Worm (Caenorhabditis elegans) whole organism, L2 larva: Measurements from ENCODE around the gene fbxb-21.

Experiments used
- R02D3.7 ChIP-seq: fragments of 150-350 bp; optimal IDR thresholded peaks from 2 replicates; lab custom pipeline; 2014; ENCODE audit warnings: missing biosample characterization, missing genetic modification characterization
- Y55F3AM.14 ChIP-seq: fragments of 200-800 bp; sonication (Bioruptor generic); optimal IDR thresholded peaks from 2 replicates; lab custom pipeline; 2018; ENCODE audit warnings: mild to moderate bottlenecking, missing genetic modification characterization, missing compliant biosample characterization
- ama-1 ChIP-seq: fragments of 150-350 bp; optimal IDR thresholded peaks from 2 replicates; lab custom pipeline; 2018; ENCODE audit warnings: inconsistent platforms
- ceh-82 ChIP-seq: fragments of 150-350 bp; optimal IDR thresholded peaks from 2 replicates; lab custom pipeline; 2014; ENCODE audit warnings: missing biosample characterization, missing genetic modification characterization
- fos-1 ChIP-seq: fragments of 150-350 bp; optimal IDR thresholded peaks from 2 replicates; lab custom pipeline; 2014; ENCODE audit warnings: missing biosample characterization, missing genetic modification characterization
- lin-13 ChIP-seq: fragments of 150-350 bp; optimal IDR thresholded peaks from 2 replicates; lab custom pipeline; 2014; ENCODE audit warnings: missing biosample characterization, missing genetic modification reagents, missing genetic modification characterization
- mdl-1 ChIP-seq, 2 experiments: fragments of 150-350 bp in 1 of 2; sonication (generic microtip) in 1 of 2; optimal IDR thresholded peaks; 2 replicates each; lab custom pipeline; 2017; ENCODE audit warnings: missing biosample characterization in 2 of 2, missing genetic modification characterization in 2 of 2
- nhr-12 ChIP-seq: fragments of 150-350 bp; optimal IDR thresholded peaks from 2 replicates; lab custom pipeline; 2014; ENCODE audit warnings: missing biosample characterization, missing genetic modification characterization
- nhr-77 ChIP-seq: fragments of 150-350 bp; optimal IDR thresholded peaks from 2 replicates; lab custom pipeline; 2014; ENCODE audit warnings: missing biosample characterization, missing genetic modification characterization
- snpc-4 ChIP-seq: fragments of 150-350 bp; optimal IDR thresholded peaks from 2 replicates; lab custom pipeline; 2014; ENCODE audit warnings: missing biosample characterization, missing genetic modification characterization
- unc-55 ChIP-seq: fragments of 150-350 bp; sonication (generic microtip); optimal IDR thresholded peaks from 3 replicates; lab custom pipeline; 2014; ENCODE audit warnings: missing biosample characterization, missing genetic modification reagents, missing genetic modification characterization
- unc-62 ChIP-seq: fragments of 150-350 bp; optimal IDR thresholded peaks from 2 replicates; lab custom pipeline; 2014; ENCODE audit warnings: missing biosample characterization, missing genetic modification reagents, missing genetic modification characterization
- zag-1 ChIP-seq: fragments of 150-350 bp; optimal IDR thresholded peaks from 2 replicates; lab custom pipeline; 2014; ENCODE audit warnings: missing biosample characterization, missing genetic modification characterization
- ztf-4 ChIP-seq: fragments of 150-350 bp; optimal IDR thresholded peaks from 2 replicates; lab custom pipeline; 2014; ENCODE audit warnings: missing biosample characterization, missing genetic modification characterization

DNA sequence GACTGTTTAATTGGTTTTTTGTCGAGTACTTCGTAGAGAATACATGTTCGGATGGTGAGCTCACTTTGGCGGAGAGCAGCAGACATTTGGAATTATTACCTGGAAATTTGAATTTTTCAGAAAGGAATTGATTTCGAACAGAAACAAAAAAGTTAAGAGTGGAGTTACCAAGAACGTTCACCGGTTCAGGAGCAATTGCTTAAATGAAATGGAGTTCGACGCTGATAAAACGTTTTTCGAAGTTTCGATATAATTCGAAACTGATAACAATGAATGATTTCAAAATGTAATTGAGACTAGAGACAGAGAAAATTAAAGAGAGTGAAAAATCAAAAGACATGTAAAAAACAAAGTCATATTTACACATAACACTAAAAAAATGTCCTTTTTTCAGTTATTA, 38.0 kb downstream of the fbxb-21 start, which contains the start of gene fbxa-163:
- no peak for TF ChIP-seq nhr-12 (tag; lab: Kevin White, UChicago)
- no peak for TF ChIP-seq zag-1 (tag; lab: Kevin White, UChicago)
- TF ChIP-seq R02D3.7 (tag; lab: Kevin White, UChicago) = no peak
- TF ChIP-seq fos-1 (tag; lab: Kevin White, UChicago) = no peak
- TF ChIP-seq ama-1 (lab: Kevin White, UChicago) = no peak
- TF ChIP-seq snpc-4 (tag; lab: Kevin White, UChicago) = no peak
- no peak for TF ChIP-seq ztf-4 (tag; lab: Kevin White, UChicago)
- TF ChIP-seq unc-62 (GFP tag; lab: Kevin White, UChicago) = no peak
- no peak for TF ChIP-seq mdl-1 (tag; optimal IDR thresholded peaks at IDR 0.05; lab: Kevin White, UChicago)
- no peak for TF ChIP-seq Y55F3AM.14 (GFP tag; lab: Kevin White, UChicago)
- no peak for TF ChIP-seq unc-55 (GFP tag; lab: Kevin White, UChicago)
- TF ChIP-seq ceh-82 (tag; lab: Kevin White, UChicago) = no peak
- TF ChIP-seq lin-13 (GFP tag; lab: Kevin White, UChicago) = no peak
- no peak for TF ChIP-seq nhr-77
